Fruit fly (Drosophila melanogaster) whole organism, embryonic: ENCODE measurements around the gene Iru.

Source experiments
- B-H2 ChIP-seq: fragments of 200-800 bp; sonication (Bioruptor generic); optimal IDR thresholded peaks from 2 replicates; lab custom pipeline; 2018; ENCODE audit warnings: missing biosample characterization, mild to moderate bottlenecking, missing genetic modification characterization
- CG10321 ChIP-seq: fragments of 200-800 bp; sonication (Bioruptor generic); IDR thresholded peaks from 2 replicates; pipeline ENCODE4 v1.3.6; 2022; ENCODE audit warnings: missing biosample characterization, missing genetic modification characterization
- CG10979 ChIP-seq: fragments of 200-800 bp; sonication (Bioruptor generic); optimal IDR thresholded peaks from 2 replicates; lab custom pipeline; 2018; ENCODE audit warnings: missing biosample characterization, mild to moderate bottlenecking, missing genetic modification characterization, moderate library complexity
- CG11398 ChIP-seq: fragments of 200-800 bp; sonication (Bioruptor generic); optimal IDR thresholded peaks from 2 replicates; lab custom pipeline; 2016; ENCODE audit warnings: missing biosample characterization, missing genetic modification characterization
- CG15269 ChIP-seq: fragments of 200-800 bp; sonication (Bioruptor generic); optimal IDR thresholded peaks from 2 replicates; lab custom pipeline; 2018; ENCODE audit warnings: missing biosample characterization, mild to moderate bottlenecking, missing genetic modification characterization, moderate library complexity
- CG1529 ChIP-seq: fragments of 200-800 bp; sonication (Bioruptor generic); optimal IDR thresholded peaks from 3 replicates; lab custom pipeline; 2018; ENCODE audit warnings: missing biosample characterization, missing genetic modification characterization
- CG18619 ChIP-seq: fragments of 200-800 bp; sonication (Bioruptor generic); optimal IDR thresholded peaks from 3 replicates; lab custom pipeline; 2017; ENCODE audit warnings: missing biosample characterization, mild to moderate bottlenecking, missing genetic modification characterization
- CG2875 ChIP-seq: fragments of 200-800 bp; sonication (Bioruptor generic); optimal IDR thresholded peaks from 2 replicates; lab custom pipeline; 2017; ENCODE audit warnings: missing biosample characterization, mild to moderate bottlenecking, missing genetic modification characterization, missing genetic modification reagents
- CG31441 ChIP-seq: fragments of 200-800 bp; sonication (Bioruptor generic); IDR thresholded peaks from 2 replicates; pipeline ENCODE4 v1.3.6; 2022; ENCODE audit warnings: missing biosample characterization, missing genetic modification characterization
- CG3281 ChIP-seq: fragments of 200-800 bp; sonication (Bioruptor generic); optimal IDR thresholded peaks from 3 replicates; lab custom pipeline; 2017; ENCODE audit warnings: missing biosample characterization, mild to moderate bottlenecking, missing genetic modification characterization
- CG3407 ChIP-seq: fragments of 200-800 bp; sonication (Bioruptor generic); optimal IDR thresholded peaks from 2 replicates; lab custom pipeline; 2018; ENCODE audit warnings: missing biosample characterization, mild to moderate bottlenecking, missing genetic modification characterization
- CG3995 ChIP-seq: fragments of 200-800 bp; sonication (Bioruptor generic); optimal IDR thresholded peaks from 3 replicates; lab custom pipeline; 2016; ENCODE audit warnings: missing biosample characterization, missing genetic modification characterization
- CG4328 ChIP-seq: fragments of 200-800 bp; sonication (Bioruptor generic); optimal IDR thresholded peaks from 3 replicates; lab custom pipeline; 2017; ENCODE audit warnings: missing biosample characterization, missing genetic modification reagents, missing genetic modification characterization
- CG7745 ChIP-seq: fragments of 200-800 bp; sonication (Bioruptor generic); optimal IDR thresholded peaks from 2 replicates; lab custom pipeline; 2018; ENCODE audit warnings: missing biosample characterization, mild to moderate bottlenecking, missing genetic modification characterization, moderate library complexity
- CG7839 ChIP-seq: fragments of 200-800 bp; sonication (Bioruptor generic); optimal IDR thresholded peaks from 3 replicates; lab custom pipeline; 2018; ENCODE audit warnings: missing biosample characterization, mild to moderate bottlenecking, missing genetic modification characterization, moderate library complexity
- CG8089 ChIP-seq: fragments of 200-800 bp; sonication (Bioruptor generic); optimal IDR thresholded peaks from 3 replicates; lab custom pipeline; 2016; ENCODE audit warnings: missing biosample characterization, missing genetic modification characterization
- CG9727 ChIP-seq: fragments of 200-800 bp; sonication (Bioruptor generic); optimal IDR thresholded peaks from 3 replicates; lab custom pipeline; 2017; ENCODE audit warnings: missing biosample characterization, mild to moderate bottlenecking, missing genetic modification characterization
- Deaf1 ChIP-seq: fragments of 200-800 bp; optimal IDR thresholded peaks from 3 replicates; lab custom pipeline; 2019; ENCODE audit warnings: missing biosample characterization, mild to moderate bottlenecking, missing genetic modification characterization, moderate library complexity
- Dip3 ChIP-seq: fragments of 200-800 bp; sonication (Bioruptor generic); optimal IDR thresholded peaks from 3 replicates; lab custom pipeline; 2016; ENCODE audit warnings: missing biosample characterization, missing genetic modification characterization
- ERR ChIP-seq: fragments of 200-800 bp; sonication (Bioruptor generic); optimal IDR thresholded peaks from 2 replicates; lab custom pipeline; 2016; ENCODE audit warnings: missing biosample characterization, missing genetic modification characterization
- Eip74EF ChIP-seq, 2 experiments: fragments of 200-800 bp in 1 of 2; fragments of >200 bp in 1 of 2; sonication (Bioruptor generic) in 1 of 2; optimal IDR thresholded peaks; 2 replicates each; lab custom pipeline; 2017 to 2019; ENCODE audit warnings: missing biosample characterization in 2 of 2, missing genetic modification characterization in 2 of 2, mild to moderate bottlenecking in 1 of 2, moderate library complexity in 1 of 2
- Hr78 ChIP-seq, 2 experiments: fragments of 200-800 bp in 1 of 2; fragments of >200 bp in 1 of 2; sonication (Bioruptor generic) in 1 of 2; optimal IDR thresholded peaks; 2 replicates each; lab custom pipeline; 2017 to 2019; ENCODE audit warnings: missing biosample characterization in 2 of 2, missing genetic modification characterization in 2 of 2, mild to moderate bottlenecking in 1 of 2, moderate library complexity in 1 of 2
- Lpt ChIP-seq: fragments of >200 bp; optimal IDR thresholded peaks from 2 replicates; lab custom pipeline; 2018; ENCODE audit warnings: missing biosample characterization, missing genetic modification characterization
- MTF-1 ChIP-seq: fragments of 200-800 bp; sonication (Bioruptor generic); optimal IDR thresholded peaks from 2 replicates; lab custom pipeline; 2018; ENCODE audit warnings: missing biosample characterization, mild to moderate bottlenecking, missing genetic modification characterization, borderline replicate concordance
- Meics ChIP-seq: fragments of 200-800 bp; sonication (Bioruptor generic); optimal IDR thresholded peaks from 2 replicates; lab custom pipeline; 2017; ENCODE audit warnings: missing biosample characterization, mild to moderate bottlenecking, missing genetic modification characterization
- Myb ChIP-seq: fragments of 200-800 bp; sonication (Bioruptor generic); optimal IDR thresholded peaks from 2 replicates; lab custom pipeline; 2016; ENCODE audit warnings: missing biosample characterization, missing genetic modification characterization
- Nf-YB ChIP-seq: fragments of 200-800 bp; sonication (Bioruptor generic); optimal IDR thresholded peaks from 3 replicates; lab custom pipeline; 2019; ENCODE audit warnings: missing biosample characterization, mild to moderate bottlenecking, missing genetic modification characterization, moderate library complexity
- NfI ChIP-seq: fragments of 200-800 bp; sonication (Bioruptor generic); optimal IDR thresholded peaks from 3 replicates; lab custom pipeline; 2018; ENCODE audit warnings: missing biosample characterization, mild to moderate bottlenecking, missing genetic modification characterization, moderate library complexity
- ab ChIP-seq: fragments of 200-800 bp; sonication (Bioruptor generic); optimal IDR thresholded peaks from 2 replicates; lab custom pipeline; 2016; ENCODE audit warnings: missing biosample characterization, missing genetic modification characterization
- abd-A ChIP-seq: fragments of 200-800 bp; sonication (Bioruptor generic); optimal IDR thresholded peaks from 3 replicates; lab custom pipeline; 2019; ENCODE audit warnings: missing biosample characterization, mild to moderate bottlenecking, missing genetic modification characterization, moderate library complexity
- ase ChIP-seq: fragments of 200-800 bp; sonication (Bioruptor generic); IDR thresholded peaks from 3 replicates; pipeline ENCODE4 v1.3.6; 2022; ENCODE audit warnings: missing biosample characterization, missing genetic modification characterization
- caup ChIP-seq: fragments of 200-800 bp; sonication (Bioruptor generic); optimal IDR thresholded peaks from 3 replicates; lab custom pipeline; 2017; ENCODE audit warnings: missing biosample characterization, mild to moderate bottlenecking, missing genetic modification characterization, moderate library complexity; ENCODE audit not compliant: severe bottlenecking
- chn ChIP-seq: fragments of 200-800 bp; sonication (Bioruptor generic); optimal IDR thresholded peaks from 2 replicates; lab custom pipeline; 2016; ENCODE audit warnings: missing biosample characterization, missing genetic modification characterization
- dysf ChIP-seq: fragments of 200-800 bp; sonication (Bioruptor generic); IDR thresholded peaks from 3 replicates; pipeline ENCODE4 v1.3.6; 2022; ENCODE audit warnings: missing biosample characterization, missing genetic modification characterization
- fd64A ChIP-seq: fragments of 200-800 bp; sonication (Bioruptor generic); optimal IDR thresholded peaks from 3 replicates; lab custom pipeline; 2018; ENCODE audit warnings: missing biosample characterization, mild to moderate bottlenecking, missing genetic modification characterization
- ftz-f1 ChIP-seq: fragments of 200-800 bp; sonication (Bioruptor generic); optimal IDR thresholded peaks from 2 replicates; lab custom pipeline; 2016; ENCODE audit warnings: missing biosample characterization, missing genetic modification characterization
- gcm ChIP-seq: fragments of 200-800 bp; sonication (Bioruptor generic); optimal IDR thresholded peaks from 2 replicates; lab custom pipeline; 2019; ENCODE audit warnings: missing biosample characterization, mild to moderate bottlenecking, missing genetic modification characterization, moderate library complexity
- kni ChIP-seq: fragments of 200-800 bp; sonication (Bioruptor generic); optimal IDR thresholded peaks from 3 replicates; lab custom pipeline; 2017; ENCODE audit warnings: mild to moderate bottlenecking, missing biosample characterization, missing genetic modification reagents, missing genetic modification characterization
- mam ChIP-seq: fragments of 200-800 bp; sonication (Bioruptor generic); optimal IDR thresholded peaks from 3 replicates; lab custom pipeline; 2016; ENCODE audit warnings: missing biosample characterization, missing genetic modification characterization
- mirr ChIP-seq: fragments of 200-800 bp; sonication (Bioruptor generic); optimal IDR thresholded peaks from 3 replicates; lab custom pipeline; 2018; ENCODE audit warnings: missing biosample characterization, mild to moderate bottlenecking, missing genetic modification characterization
- onecut ChIP-seq: fragments of 200-800 bp; sonication (Bioruptor generic); IDR thresholded peaks from 2 replicates; pipeline ENCODE4 v1.3.6; 2022; ENCODE audit warnings: missing biosample characterization, missing genetic modification characterization
- org-1 ChIP-seq: fragments of 200-800 bp; sonication (Bioruptor generic); optimal IDR thresholded peaks from 2 replicates; lab custom pipeline; 2017; ENCODE audit warnings: missing biosample characterization, missing genetic modification characterization
- pfk ChIP-seq: fragments of 200-800 bp; sonication (Bioruptor generic); optimal IDR thresholded peaks from 2 replicates; lab custom pipeline; 2018; ENCODE audit warnings: missing biosample characterization, mild to moderate bottlenecking, missing genetic modification characterization, moderate library complexity
- prd ChIP-seq, 3 experiments: fragments of >200 bp in 2 of 3; fragments of 200-800 bp in 1 of 3; sonication (Bioruptor generic) in 1 of 3; optimal IDR thresholded peaks in 2 of 3; IDR thresholded peaks in 1 of 3; 2 replicates in 2 of 3; 3 replicates in 1 of 3; pipeline versions ENCODE4 v1.3.6 to Lab custom; 2017 to 2022; ENCODE audit warnings: missing biosample characterization in 1 of 3, missing genetic modification characterization in 1 of 3
- pzg ChIP-seq: fragments of 200-800 bp; sonication (Bioruptor generic); optimal IDR thresholded peaks from 3 replicates; lab custom pipeline; 2018; ENCODE audit warnings: missing biosample characterization, mild to moderate bottlenecking, missing genetic modification characterization, moderate library complexity
- sens ChIP-seq: fragments of 200-800 bp; sonication (Bioruptor generic); peaks from one replicate; lab custom pipeline; 2016; ENCODE audit warnings: missing biosample characterization, missing genetic modification characterization
- sqz ChIP-seq: fragments of 200-800 bp; sonication (Bioruptor generic); optimal IDR thresholded peaks from 3 replicates; lab custom pipeline; 2018; ENCODE audit warnings: missing biosample characterization, mild to moderate bottlenecking, missing genetic modification characterization
- tap ChIP-seq: fragments of 200-800 bp; optimal IDR thresholded peaks from 3 replicates; lab custom pipeline; 2019; ENCODE audit warnings: missing biosample characterization, mild to moderate bottlenecking, missing genetic modification characterization, moderate library complexity
- wek ChIP-seq: fragments of 200-800 bp; sonication (Bioruptor generic); optimal IDR thresholded peaks from 3 replicates; lab custom pipeline; 2018; ENCODE audit warnings: missing biosample characterization, mild to moderate bottlenecking, missing genetic modification characterization, moderate library complexity
- zfh1 ChIP-seq: fragments of 200-800 bp; sonication (Bioruptor generic); IDR thresholded peaks from 3 replicates; pipeline ENCODE4 v1.3.6; 2022; ENCODE audit warnings: missing biosample characterization, missing genetic modification characterization

Iru gene

DNA sequence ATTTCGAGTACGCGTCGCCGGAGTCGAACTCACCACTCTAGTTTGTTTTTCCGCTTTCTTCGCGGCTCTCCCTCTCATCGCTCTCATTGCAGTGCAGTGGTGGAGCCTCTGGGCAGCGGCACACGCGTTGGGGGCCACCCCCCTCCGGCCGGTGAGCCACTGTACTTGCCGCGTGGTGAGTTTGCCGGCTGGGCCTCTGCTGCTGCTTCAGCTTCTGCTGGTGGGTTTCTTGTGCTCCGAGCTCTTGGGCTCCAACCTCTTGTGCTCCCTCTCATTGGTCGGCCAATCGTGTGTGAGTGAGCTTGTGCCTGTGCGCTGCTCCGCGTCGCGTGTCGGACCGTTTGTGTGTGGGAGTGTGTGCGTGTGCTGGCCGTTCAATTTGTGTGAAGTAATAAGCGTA, 46.8 kb downstream of the Iru start (continued):
- TF ChIP-seq tap (tag; lab: Kevin White, UChicago): peak; percentile 44
- TF ChIP-seq dysf (GFP tag; lab: Robert Waterston, UW): no peak
- no peak for TF ChIP-seq ase (GFP tag; lab: Robert Waterston, UW)
- peak; percentile 52 for TF ChIP-seq CG8089 (GFP tag; lab: Kevin White, UChicago)
- TF ChIP-seq MTF-1 (GFP tag; lab: Kevin White, UChicago): peak; percentile 64
- TF ChIP-seq CG9727 (GFP tag; lab: Kevin White, UChicago): peak; percentile 30
- TF ChIP-seq ab (GFP tag; lab: Kevin White, UChicago): peak; percentile 75
- TF ChIP-seq CG2875 (GFP tag; lab: Kevin White, UChicago): no peak
- no peak for TF ChIP-seq prd (optimal IDR thresholded peaks at IDR 0.05; lab: Kevin White, UChicago)
- TF ChIP-seq prd (GFP tag; IDR thresholded peaks at IDR 0.05; lab: Robert Waterston, UW): no peak
- peak; percentile 24 for TF ChIP-seq CG7839 (tag; lab: Kevin White, UChicago)
- no peak for TF ChIP-seq zfh1 (GFP tag; lab: Robert Waterston, UW)
- peak; percentile 88 for TF ChIP-seq sens (GFP tag; lab: Kevin White, UChicago)
- peak; percentile 28 for TF ChIP-seq org-1 (GFP tag; lab: Kevin White, UChicago)
- peak; percentile 31 for TF ChIP-seq NfI (GFP tag; lab: Kevin White, UChicago)
- peak; percentile 84 for TF ChIP-seq ftz-f1 (GFP tag; lab: Kevin White, UChicago)
- TF ChIP-seq CG3407 (GFP tag; lab: Kevin White, UChicago): no peak
- peak; percentile 46 for TF ChIP-seq CG15269 (tag; lab: Kevin White, UChicago)
- peak; percentile 57 for TF ChIP-seq fd64A
- peak in 1 of 2 experiments; percentile 18 for TF ChIP-seq Hr78 (GFP tag; optimal IDR thresholded peaks at IDR 0.05; lab: Kevin White, UChicago)
- peak; percentile 64 for TF ChIP-seq onecut (GFP tag; lab: Robert Waterston, UW)
- TF ChIP-seq CG3995 (GFP tag; lab: Kevin White, UChicago): no peak
- peak; percentile 32 for TF ChIP-seq Myb (GFP tag; lab: Kevin White, UChicago)
- TF ChIP-seq B-H2 (GFP tag; lab: Kevin White, UChicago): peak; percentile 6
- peak; percentile 67 for TF ChIP-seq gcm (GFP tag; lab: Kevin White, UChicago)
- TF ChIP-seq kni: peak; percentile 83
- no peak for TF ChIP-seq CG31441 (GFP tag; lab: Robert Waterston, UW)
- peak; percentile 66 for TF ChIP-seq Dip3 (GFP tag; lab: Kevin White, UChicago)
- TF ChIP-seq mirr (GFP tag; lab: Kevin White, UChicago): peak; percentile 80
- no peak for TF ChIP-seq CG1529 (GFP tag; lab: Kevin White, UChicago)
- TF ChIP-seq wek (GFP tag; lab: Kevin White, UChicago): peak; percentile 51
- TF ChIP-seq CG3281 (GFP tag; lab: Kevin White, UChicago): peak; percentile 37
- TF ChIP-seq Lpt: no peak
- peak; percentile 51 for TF ChIP-seq CG7745 (tag; lab: Kevin White, UChicago)
- peak; percentile 52 for TF ChIP-seq Deaf1 (tag; lab: Kevin White, UChicago)
- TF ChIP-seq pzg (GFP tag; lab: Kevin White, UChicago): peak; percentile 23
- peak; percentile 77 for TF ChIP-seq ERR
- TF ChIP-seq CG18619: peak; percentile 12
- peak; percentile 53 for TF ChIP-seq pfk (GFP tag; lab: Kevin White, UChicago)
- TF ChIP-seq Eip74EF (GFP tag; optimal IDR thresholded peaks at IDR 0.05; lab: Kevin White, UChicago): peak in 1 of 2 experiments; percentile 54
- TF ChIP-seq caup (GFP tag; lab: Kevin White, UChicago): peak; percentile 82
- peak; percentile 73 for TF ChIP-seq chn (GFP tag; lab: Kevin White, UChicago)
- TF ChIP-seq CG4328 (GFP tag; lab: Kevin White, UChicago): peak; percentile 8
- peak; percentile 64 for TF ChIP-seq Meics (GFP tag; lab: Kevin White, UChicago)
- TF ChIP-seq abd-A (tag; lab: Kevin White, UChicago): peak; percentile 86
- TF ChIP-seq CG11398 (GFP tag; lab: Kevin White, UChicago): peak; percentile 32
- no peak for TF ChIP-seq sqz (GFP tag; lab: Kevin White, UChicago)
- peak; percentile 74 for TF ChIP-seq mam (GFP tag; lab: Kevin White, UChicago)
- TF ChIP-seq CG10979 (tag; lab: Kevin White, UChicago): no peak
- no peak for TF ChIP-seq CG10321
- peak; percentile 91 for TF ChIP-seq Nf-YB
